Worm (Caenorhabditis elegans) whole organism, young adult: ENCODE data around the gene clec-233.
A peak's percentile ranks its signal among the peaks of the same experiment; 100 is the strongest.
"Not testable (repeated sequence)": the region's sequence is repeated elsewhere in the genome, so short reads cannot be mapped to it uniquely, and the experiment has no call there.

Experiments
- B0035.1 ChIP-seq: sonication (generic microtip); optimal IDR thresholded peaks from 2 replicates; lab custom pipeline; 2016; ENCODE audit warnings: missing genetic modification characterization, mild to moderate bottlenecking, missing compliant biosample characterization, missing genotype, missing genetic modification reagents
- B0336.3 ChIP-seq: fragments of 200-800 bp; sonication (Bioruptor generic); IDR thresholded peaks from 2 replicates; pipeline ENCODE4 v1.3.6; 2022; ENCODE audit warnings: missing genetic modification characterization, missing compliant biosample characterization
- C06A6.2 ChIP-seq: fragments of 200-800 bp; sonication (Bioruptor generic); conservative IDR thresholded peaks from 2 replicates; pipeline ENCODE4 v1.3.6; 2022; ENCODE audit warnings: missing genetic modification characterization, missing compliant biosample characterization
- F52B5.7 ChIP-seq: sonication (generic microtip); optimal IDR thresholded peaks from 2 replicates; lab custom pipeline; 2016; ENCODE audit warnings: mild to moderate bottlenecking, missing genetic modification characterization, missing compliant biosample characterization
- F57A8.1 ChIP-seq: fragments of 200-800 bp; sonication (Bioruptor generic); optimal IDR thresholded peaks from 2 replicates; lab custom pipeline; 2018; ENCODE audit warnings: mild to moderate bottlenecking, missing genetic modification characterization, moderate library complexity, missing compliant biosample characterization
- Y53G8AR.9 ChIP-seq: fragments of 200-800 bp; sonication (Bioruptor generic); conservative IDR thresholded peaks from 2 replicates; pipeline ENCODE4 v1.3.6; 2022; ENCODE audit warnings: missing genetic modification reagents, missing genetic modification characterization, missing compliant biosample characterization
- Y56A3A.18 ChIP-seq: fragments of 200-800 bp; sonication (Bioruptor generic); IDR thresholded peaks from 2 replicates; pipeline ENCODE4 v1.3.6; 2022; ENCODE audit warnings: missing genetic modification reagents, missing genetic modification characterization, missing compliant biosample characterization
- Y79H2A.3 ChIP-seq: fragments of 200-800 bp; sonication (Bioruptor generic); conservative IDR thresholded peaks from 2 replicates; pipeline ENCODE4 v1.3.6; 2022; ENCODE audit warnings: missing genetic modification reagents, missing genetic modification characterization, missing compliant biosample characterization
- Y95B8A.8 ChIP-seq: fragments of 200-800 bp; sonication (Bioruptor generic); IDR thresholded peaks from 2 replicates; pipeline ENCODE4 v1.3.6; 2022; ENCODE audit warnings: missing genetic modification reagents, missing genetic modification characterization, missing compliant biosample characterization
- attf-6 ChIP-seq: fragments of 200-800 bp; sonication (Bioruptor generic); IDR thresholded peaks from 2 replicates; pipeline ENCODE4 v1.3.6; 2022; ENCODE audit warnings: missing genetic modification reagents, missing genetic modification characterization, missing compliant biosample characterization
- cebp-2 ChIP-seq: fragments of 200-800 bp; sonication (Bioruptor generic); IDR thresholded peaks from 2 replicates; pipeline ENCODE4 v1.3.6; 2022; ENCODE audit warnings: missing genetic modification characterization, missing compliant biosample characterization
- ceh-40 ChIP-seq: fragments of 200-800 bp; sonication (Bioruptor generic); IDR thresholded peaks from 2 replicates; pipeline ENCODE4 v1.3.6; 2022; ENCODE audit warnings: missing genetic modification characterization, missing compliant biosample characterization
- chd-7 ChIP-seq: sonication (generic microtip); optimal IDR thresholded peaks from 2 replicates; lab custom pipeline; 2016; ENCODE audit warnings: mild to moderate bottlenecking, missing genetic modification characterization, moderate library complexity, missing compliant biosample characterization
- dox-1 ChIP-seq: fragments of 200-800 bp; sonication (Bioruptor generic); IDR thresholded peaks from 2 replicates; pipeline ENCODE4 v1.3.6; 2022; ENCODE audit warnings: missing genetic modification reagents, missing genetic modification characterization, missing compliant biosample characterization
- efl-1 ChIP-seq: fragments of 150-350 bp; optimal IDR thresholded peaks from 2 replicates; lab custom pipeline; 2014; ENCODE audit warnings: missing biosample characterization, missing genetic modification reagents, missing genetic modification characterization
- egl-44 ChIP-seq: fragments of 200-800 bp; sonication (Bioruptor generic); IDR thresholded peaks from 2 replicates; pipeline ENCODE4 v1.3.6; 2022; ENCODE audit warnings: missing genetic modification reagents, missing genetic modification characterization, missing compliant biosample characterization
- ekl-4 ChIP-seq: fragments of 200-800 bp; sonication (Bioruptor generic); IDR thresholded peaks from 2 replicates; pipeline ENCODE4 v1.3.6; 2022; ENCODE audit warnings: missing genetic modification reagents, missing genetic modification characterization, missing compliant biosample characterization
- hmg-1.2 ChIP-seq: fragments of 200-800 bp; sonication (Bioruptor generic); IDR thresholded peaks from 2 replicates; pipeline ENCODE4 v1.3.6; 2022; ENCODE audit warnings: missing genetic modification reagents, missing genetic modification characterization, missing compliant biosample characterization
- hsf-1 ChIP-seq: fragments of 200-800 bp; sonication (Bioruptor generic); IDR thresholded peaks from 2 replicates; pipeline ENCODE4 v1.3.6; 2022; ENCODE audit warnings: missing genetic modification reagents, missing genetic modification characterization, missing compliant biosample characterization
- lin-26 ChIP-seq: fragments of 200-800 bp; sonication (Bioruptor generic); IDR thresholded peaks from 2 replicates; pipeline ENCODE4 v1.3.6; 2022; ENCODE audit warnings: missing genetic modification reagents, missing genetic modification characterization, missing compliant biosample characterization
- lin-40 ChIP-seq: sonication (generic microtip); optimal IDR thresholded peaks from 2 replicates; lab custom pipeline; 2016; ENCODE audit warnings: missing genetic modification characterization, mild to moderate bottlenecking, missing compliant biosample characterization, missing genotype, missing genetic modification reagents
- lin-54 ChIP-seq: fragments of 200-800 bp; sonication (Bioruptor generic); optimal IDR thresholded peaks from 2 replicates; lab custom pipeline; 2018; ENCODE audit warnings: mild to moderate bottlenecking, missing genetic modification characterization, missing compliant biosample characterization
- madf-3 ChIP-seq: fragments of 200-800 bp; sonication (Bioruptor generic); IDR thresholded peaks from 2 replicates; pipeline ENCODE4 v1.3.6; 2022; ENCODE audit warnings: missing genetic modification reagents, missing genetic modification characterization, missing compliant biosample characterization
- madf-8 ChIP-seq: fragments of 200-800 bp; sonication (Bioruptor generic); conservative IDR thresholded peaks from 2 replicates; pipeline ENCODE4 v1.3.6; 2022; ENCODE audit warnings: missing genetic modification reagents, missing genetic modification characterization, missing compliant biosample characterization
- mes-4 ChIP-seq: sonication (generic microtip); optimal IDR thresholded peaks from 2 replicates; lab custom pipeline; 2016; ENCODE audit warnings: missing genotype, missing genetic modification characterization, missing compliant biosample characterization
- nfya-2 ChIP-seq: fragments of 200-800 bp; sonication (Bioruptor generic); IDR thresholded peaks from 2 replicates; pipeline ENCODE4 v1.3.6; 2022; ENCODE audit warnings: missing genetic modification reagents, missing genetic modification characterization, missing compliant biosample characterization
- nhr-179 ChIP-seq: sonication (generic microtip); optimal IDR thresholded peaks from 2 replicates; lab custom pipeline; 2016; ENCODE audit warnings: mild to moderate bottlenecking, missing genetic modification characterization, missing compliant biosample characterization
- nhr-27 ChIP-seq: fragments of 200-800 bp; sonication (Bioruptor generic); optimal IDR thresholded peaks from 2 replicates; lab custom pipeline; 2018; ENCODE audit warnings: mild to moderate bottlenecking, missing genetic modification characterization, moderate library complexity, missing compliant biosample characterization
- nhr-80 ChIP-seq: sonication (generic microtip); optimal IDR thresholded peaks from 2 replicates; lab custom pipeline; 2016; ENCODE audit warnings: missing genetic modification characterization, missing compliant biosample characterization
- pbrm-1 ChIP-seq: fragments of 200-800 bp; sonication (Bioruptor generic); IDR thresholded peaks from 2 replicates; pipeline ENCODE4 v1.3.6; 2022; ENCODE audit warnings: missing genetic modification reagents, missing genetic modification characterization, missing compliant biosample characterization
- snpc-4 ChIP-seq, 5 experiments: fragments of 150-350 bp in 1 of 5; sonication (generic microtip) in 4 of 5; optimal IDR thresholded peaks; 2 replicates each; lab custom pipeline; 2014 to 2018; ENCODE audit warnings: missing genetic modification characterization in 5 of 5, missing biosample characterization in 3 of 5, antibody characterized with exemption in 2 of 5, mild to moderate bottlenecking in 2 of 5, missing compliant biosample characterization in 2 of 5, missing genotype in 2 of 5, moderate library complexity in 2 of 5, missing genetic modification reagents in 1 of 5
- tlf-1 ChIP-seq: fragments of 200-800 bp; sonication (Bioruptor generic); optimal IDR thresholded peaks from 2 replicates; lab custom pipeline; 2018; ENCODE audit warnings: mild to moderate bottlenecking, missing genetic modification characterization, missing compliant biosample characterization
- unc-130 ChIP-seq: sonication (generic microtip); optimal IDR thresholded peaks from 2 replicates; lab custom pipeline; 2016; ENCODE audit warnings: missing genetic modification reagents, missing genetic modification characterization, missing compliant biosample characterization
- unc-62 ChIP-seq: fragments of 150-350 bp; optimal IDR thresholded peaks from 2 replicates; lab custom pipeline; 2014; ENCODE audit warnings: missing biosample characterization, missing genetic modification reagents, missing genetic modification characterization
- zfh-2 ChIP-seq: fragments of 200-800 bp; sonication (Bioruptor generic); conservative IDR thresholded peaks from 2 replicates; pipeline ENCODE4 v1.3.6; 2022; ENCODE audit warnings: missing genetic modification reagents, missing genetic modification characterization, missing compliant biosample characterization
- ztf-18 ChIP-seq: sonication (generic microtip); optimal IDR thresholded peaks from 2 replicates; lab custom pipeline; 2016; ENCODE audit warnings: missing genotype, mild to moderate bottlenecking, missing genetic modification characterization, missing compliant biosample characterization
- ztf-3 ChIP-seq: fragments of 200-800 bp; sonication (Bioruptor generic); optimal IDR thresholded peaks from 2 replicates; lab custom pipeline; 2018; ENCODE audit warnings: mild to moderate bottlenecking, missing genetic modification characterization, missing compliant biosample characterization

Gene clec-233

DNA sequence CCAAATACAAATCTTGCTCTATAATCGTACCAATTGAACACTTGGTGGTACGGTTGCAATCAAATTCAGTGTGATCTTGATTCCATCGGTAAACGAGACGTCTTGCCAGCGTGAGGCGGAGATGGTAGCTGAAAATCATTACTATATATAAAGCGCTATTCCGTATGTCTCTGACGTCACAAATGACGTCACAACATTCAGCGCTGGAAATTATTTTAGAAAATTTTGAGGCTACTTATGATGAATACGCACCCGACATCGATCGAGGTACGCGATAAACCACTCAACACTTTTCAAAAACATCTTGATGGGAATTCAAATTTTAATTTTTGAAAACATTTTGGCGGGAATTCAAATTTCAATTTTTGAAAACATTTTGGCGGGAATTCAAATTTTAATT, 39.6 kb downstream of the clec-233 start:
- TF ChIP-seq pbrm-1 (GFP tag; lab: Robert Waterston, UW) (peak; percentile 6; the same call in 1 of the 2 replicates), snpc-4 (tag; optimal IDR thresholded peaks at IDR 0.05; lab: Kevin White, UChicago) (peak in 1 of 4 experiments; percentile 62), attf-6 (GFP tag; lab: Robert Waterston, UW) (0 out of 2 replicates have a peak, but pooled peaks have one; percentile 58)
- not testable (repeated sequence) for TF ChIP-seq snpc-4 (GFP tag; optimal IDR thresholded peaks at IDR 0.05; lab: Kevin White, UChicago)

DNA sequence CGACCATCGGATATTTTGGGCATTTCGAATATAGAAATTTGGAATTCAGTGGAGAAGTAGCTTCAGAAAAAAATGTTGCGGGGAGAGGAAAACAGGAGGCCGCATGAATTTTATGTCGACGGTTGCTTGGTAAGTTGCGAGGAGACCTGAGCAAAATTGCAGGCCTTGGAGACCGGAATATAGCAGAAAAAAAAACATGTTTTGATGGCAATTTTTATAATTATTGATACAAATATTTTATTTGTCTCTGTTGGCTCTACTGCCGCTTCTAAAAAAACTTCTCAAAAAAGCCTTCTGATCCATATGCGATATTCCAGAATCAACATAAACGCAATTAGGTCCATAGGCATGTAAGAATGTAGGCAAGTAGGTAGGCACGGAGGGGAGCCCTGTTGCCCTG, 41.6 kb downstream of the clec-233 start, which contains the start of gene pacl-1:
Gene pacl-1, minus strand, starts transcription at position 101 of the 400 bp plus-strand sequence.
- TF ChIP-seq ztf-3 (no peak), lin-26 (GFP tag; lab: Robert Waterston, UW) (no peak), F52B5.7 (tag; lab: Kevin White, UChicago) (no peak), ztf-18 (tag; lab: Kevin White, UChicago) (no peak), efl-1 (GFP tag; lab: Kevin White, UChicago) (no peak), zfh-2 (GFP tag; lab: Robert Waterston, UW) (no peak), ceh-40 (GFP tag; lab: Robert Waterston, UW) (no peak), dox-1 (GFP tag; lab: Robert Waterston, UW) (no peak), unc-130 (GFP tag; lab: Kevin White, UChicago) (no peak), Y56A3A.18 (GFP tag; lab: Robert Waterston, UW) (no peak), ekl-4 (GFP tag; lab: Robert Waterston, UW) (no peak), Y95B8A.8 (no peak), mes-4 (tag; lab: Kevin White, UChicago) (no peak)

DNA sequence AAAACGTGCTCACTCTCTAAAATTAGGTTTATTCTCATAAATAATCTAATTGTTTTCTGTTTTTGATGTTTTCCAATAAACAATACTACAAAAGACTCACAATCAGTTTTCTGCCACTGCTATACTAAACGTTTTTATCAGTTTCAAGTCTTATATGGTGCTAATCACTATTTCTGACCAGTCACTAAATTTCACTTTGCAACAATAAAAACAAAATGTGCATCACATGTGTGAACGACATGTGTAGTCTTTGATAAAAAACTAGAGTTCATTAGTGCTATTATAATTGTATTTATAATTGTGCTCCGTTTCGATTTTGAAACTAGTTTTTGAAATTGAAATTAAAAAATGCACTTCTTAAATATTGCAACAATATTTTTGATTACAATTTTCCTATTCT, 44.2 kb downstream of the clec-233 start, which contains the start of gene cyp-37B1:
Gene cyp-37B1, plus strand, starts transcription at position 199 of the 400 bp plus-strand sequence.
- TF ChIP-seq chd-7 (tag; lab: Kevin White, UChicago) (no peak), Y79H2A.3 (GFP tag; lab: Robert Waterston, UW) (no peak), lin-54 (GFP tag; lab: Kevin White, UChicago) (no peak), nhr-27 (tag; lab: Kevin White, UChicago) (no peak), B0035.1 (tag; lab: Kevin White, UChicago) (no peak), ekl-4 (GFP tag; lab: Robert Waterston, UW) (no peak), unc-62 (GFP tag; lab: Kevin White, UChicago) (peak; percentile 23), snpc-4 (GFP tag; optimal IDR thresholded peaks at IDR 0.05; lab: Kevin White, UChicago) (no peak), snpc-4 (tag; optimal IDR thresholded peaks at IDR 0.05; lab: Kevin White, UChicago) (peak in 1 of 4 experiments; percentile 17), nhr-179 (no peak), F57A8.1 (GFP tag; lab: Kevin White, UChicago) (no peak), nhr-80 (tag; lab: Kevin White, UChicago) (peak; percentile 80), Y53G8AR.9 (no peak), hmg-1.2 (no peak), nfya-2 (GFP tag; lab: Robert Waterston, UW) (no peak), hsf-1 (no peak), lin-40 (no peak)

DNA sequence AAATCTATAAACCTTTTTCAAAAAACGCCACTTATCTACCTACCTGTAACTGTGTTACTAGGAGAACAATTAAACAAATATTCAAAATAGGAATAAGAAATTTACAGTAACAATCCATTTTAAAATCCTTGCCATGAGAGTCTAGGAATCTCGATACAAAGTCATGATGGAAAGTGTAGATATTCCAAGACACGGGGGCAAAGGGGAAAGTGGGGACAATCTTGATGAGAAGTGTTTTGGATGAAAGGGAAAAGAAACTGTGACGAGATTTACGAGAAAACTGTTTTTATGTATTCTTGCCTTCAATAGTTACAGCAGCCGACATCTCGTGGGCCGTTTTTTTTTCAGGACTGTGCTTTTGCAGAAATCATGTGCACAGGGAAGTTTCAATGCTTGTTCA, 48.4 kb downstream of the clec-233 start, which contains the start of gene F28G4.2:
Gene F28G4.2, minus strand, starts transcription at position 175 of the 400 bp plus-strand sequence.
- TF ChIP-seq tlf-1 (GFP tag; lab: Kevin White, UChicago) (no peak), B0336.3 (GFP tag; lab: Robert Waterston, UW) (no peak), efl-1 (GFP tag; lab: Kevin White, UChicago) (no peak), cebp-2 (GFP tag; lab: Robert Waterston, UW) (no peak), C06A6.2 (GFP tag; lab: Robert Waterston, UW) (no peak), madf-8 (GFP tag; lab: Robert Waterston, UW) (no peak), egl-44 (GFP tag; lab: Robert Waterston, UW) (no peak), B0035.1 (tag; lab: Kevin White, UChicago) (no peak), madf-3 (no peak), F57A8.1 (GFP tag; lab: Kevin White, UChicago) (no peak)
